Worm (Caenorhabditis elegans) whole organism, late embryonic: Measurements from ENCODE around the gene C01G10.1.

Experiments
- che-1 ChIP-seq: sonication (generic microtip); optimal IDR thresholded peaks from 2 replicates; lab custom pipeline; 2016; ENCODE audit warnings: mild to moderate bottlenecking, missing genetic modification characterization, missing compliant biosample characterization
- elt-2 ChIP-seq: sonication (generic microtip); optimal IDR thresholded peaks from 2 replicates; lab custom pipeline; 2016; ENCODE audit warnings: missing genetic modification reagents, missing genetic modification characterization, missing compliant biosample characterization
- sox-2 ChIP-seq: fragments of 200-800 bp; sonication (Bioruptor generic); IDR thresholded peaks from 2 replicates; pipeline ENCODE4 v1.3.6; 2022; ENCODE audit warnings: missing genetic modification reagents, missing genetic modification characterization, missing compliant biosample characterization

DNA sequence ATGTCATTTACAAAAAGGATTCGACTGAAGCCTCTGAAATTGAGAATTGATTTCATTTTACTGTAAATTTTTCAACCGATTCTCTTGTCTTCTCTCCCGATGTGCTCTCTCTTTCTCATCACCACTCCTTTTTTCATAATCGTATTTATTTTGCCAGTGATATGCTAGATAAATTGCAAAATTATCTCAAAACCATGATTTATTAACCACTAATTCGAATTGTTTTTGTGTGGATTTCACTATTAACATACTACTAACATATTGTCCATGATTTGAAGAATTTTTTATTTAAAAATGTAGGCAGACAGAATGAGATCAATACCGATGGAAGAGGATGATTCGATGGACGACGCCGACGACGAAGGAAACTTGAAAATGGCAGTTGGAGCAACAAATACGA lies 32.4 kb upstream of the C01G10.1 start, which contains the start of gene C25D7.10:
- TF ChIP-seq elt-2 (tag; lab: Kevin White, UChicago) = no peak
- no peak for TF ChIP-seq sox-2 (GFP tag; lab: Robert Waterston, UW)
- TF ChIP-seq che-1 (tag; lab: Kevin White, UChicago) = no peak
